Worm (Caenorhabditis elegans): ENCODE data around the gene arrd-3.
"Not testable (repeated sequence)": the region's sequence is repeated elsewhere in the genome, so short reads cannot be mapped to it uniquely, and the experiment has no call there.

The arrd-3 gene

ce11 chrII:9445368-9445767 is 33.0 kb downstream of the arrd-3 start, which contains the start of gene R09D1.13:
Gene R09D1.13, minus strand, starts transcription at chrII:9445468.
- TF ChIP-seq egl-27 (tag; optimal IDR thresholded peaks at IDR 0.05) (no peak), nhr-23 (tag; optimal IDR thresholded peaks at IDR 0.05) (no peak), ZK546.5 (tag; optimal IDR thresholded peaks at IDR 0.05) (no peak), lsy-12 (tag; optimal IDR thresholded peaks at IDR 0.05) (no peak), lin-15B (tag; optimal IDR thresholded peaks at IDR 0.05) (no peak), aly-2 (tag; optimal IDR thresholded peaks at IDR 0.05) (no peak), nhr-12 (tag; optimal IDR thresholded peaks at IDR 0.05) (no peak), nhr-76 (tag; optimal IDR thresholded peaks at IDR 0.05) (no peak), nhr-77 (tag; optimal IDR thresholded peaks at IDR 0.05) (no peak), elt-3 (tag; optimal IDR thresholded peaks at IDR 0.05) (no peak), R02D3.7 (tag; optimal IDR thresholded peaks at IDR 0.05) (no peak), fkh-10 (GFP tag; optimal IDR thresholded peaks at IDR 0.05) (no peak)

- TF ChIP-seq ztf-4 (tag; optimal IDR thresholded peaks at IDR 0.05), result no peak
- TF ChIP-seq nhr-67 (tag; optimal IDR thresholded peaks at IDR 0.05), result no peak
- TF ChIP-seq nhr-11 (tag; optimal IDR thresholded peaks at IDR 0.05), result no peak
- no peak for TF ChIP-seq nhr-12 (tag; optimal IDR thresholded peaks at IDR 0.05)
- TF ChIP-seq aly-2 (tag; optimal IDR thresholded peaks at IDR 0.05), result no peak
- TF ChIP-seq nhr-76 (tag; optimal IDR thresholded peaks at IDR 0.05), result no peak
- TF ChIP-seq skn-1 (tag; optimal IDR thresholded peaks at IDR 0.05), result no peak
- no peak for TF ChIP-seq ceh-82 (tag; optimal IDR thresholded peaks at IDR 0.05)
- TF ChIP-seq tbx-2 (tag; optimal IDR thresholded peaks at IDR 0.05), result no peak
- no peak for TF ChIP-seq ceh-9 (tag; optimal IDR thresholded peaks at IDR 0.05)
- TF ChIP-seq fos-1 (tag; optimal IDR thresholded peaks at IDR 0.05), result no peak
- no peak for TF ChIP-seq nhr-43 (tag; optimal IDR thresholded peaks at IDR 0.05; ENCODE audit: poor library complexity, severe bottlenecking)
- TF ChIP-seq elt-2 (tag; optimal IDR thresholded peaks at IDR 0.05), result no peak
- no peak for TF ChIP-seq egl-27 (tag; optimal IDR thresholded peaks at IDR 0.05)
- TF ChIP-seq mml-1 (tag; optimal IDR thresholded peaks at IDR 0.05), result no peak
These were observed 35.6 kb downstream of the arrd-3 start, which contains the start of gene chil-18 for ce11 chrII:9447965-9448364. Gene chil-18, plus strand, starts transcription at chrII:9448265.

- not testable (repeated sequence) for TF ChIP-seq pha-4, nhr-12, ceh-16 (tag; optimal IDR thresholded peaks at IDR 0.05)
These were observed 39.8 kb downstream of the arrd-3 start, which contains the start of gene R09D1.12 for ce11 chrII:9452172-9452571. Gene R09D1.12, minus strand, starts transcription at chrII:9452272.

ce11 chrII:9454304-9454703 is 41.9 kb downstream of the arrd-3 start, which contains the start of gene chil-19:
Gene chil-19, minus strand, starts transcription at chrII:9454404.
- TF ChIP-seq egl-5 (tag; optimal IDR thresholded peaks at IDR 0.05) (no peak), nhr-237 (tag; optimal IDR thresholded peaks at IDR 0.05) (no peak), R02D3.7 (tag; optimal IDR thresholded peaks at IDR 0.05) (no peak), nhr-67 (tag; optimal IDR thresholded peaks at IDR 0.05) (no peak), hmg-11 (tag; optimal IDR thresholded peaks at IDR 0.05) (no peak), ztf-4 (tag; optimal IDR thresholded peaks at IDR 0.05) (no peak), nfya-1 (tag; optimal IDR thresholded peaks at IDR 0.05; ENCODE audit: insufficient read depth) (no peak), ZK546.5 (tag; optimal IDR thresholded peaks at IDR 0.05) (no peak), nhr-76 (tag; optimal IDR thresholded peaks at IDR 0.05) (no peak), eor-1 (tag; optimal IDR thresholded peaks at IDR 0.05) (no peak), elt-1 (tag; optimal IDR thresholded peaks at IDR 0.05) (no peak), unc-62 (GFP tag; optimal IDR thresholded peaks at IDR 0.05) (no peak), aly-2 (tag; optimal IDR thresholded peaks at IDR 0.05) (no peak), elt-3 (tag; optimal IDR thresholded peaks at IDR 0.05) (no peak), ztf-11 (tag; optimal IDR thresholded peaks at IDR 0.05) (no peak), fkh-2 (tag; optimal IDR thresholded peaks at IDR 0.05) (no peak), pqm-1 (tag; optimal IDR thresholded peaks at IDR 0.05) (no peak), ama-1 (optimal IDR thresholded peaks at IDR 0.05) (no peak), fos-1 (tag; optimal IDR thresholded peaks at IDR 0.05) (no peak)

ce11 chrII:9459462-9459861 is 47.1 kb downstream of the arrd-3 start, which contains the start of gene R09D1.14:
Gene R09D1.14, minus strand, starts transcription at chrII:9459562.
- not testable (repeated sequence) for TF ChIP-seq nhr-23, lin-39, fos-1 (tag; optimal IDR thresholded peaks at IDR 0.05)
